Fruit fly (Drosophila melanogaster) whole organism, embryonic: ENCODE results near the gene CG3008.

Source experiments
- Ada2b ChIP-seq: fragments of 200-800 bp; sonication (Bioruptor generic); IDR thresholded peaks from 2 replicates; pipeline ENCODE4 v1.3.6; 2022; ENCODE audit warnings: missing biosample characterization, missing genetic modification characterization
- Antp ChIP-seq: fragments of 200-800 bp; sonication (Bioruptor generic); optimal IDR thresholded peaks from 3 replicates; lab custom pipeline; 2016; ENCODE audit warnings: missing biosample characterization, missing genetic modification characterization
- Awh ChIP-seq: fragments of 200-800 bp; sonication (Bioruptor generic); IDR thresholded peaks from 2 replicates; pipeline ENCODE4, ENCODE4 v1.3.6; 2022; ENCODE audit warnings: missing biosample characterization, missing genetic modification characterization
- Bgb ChIP-seq: fragments of 200-800 bp; sonication (Bioruptor generic); IDR thresholded peaks from 2 replicates; pipeline ENCODE4 v1.3.6; 2022; ENCODE audit warnings: missing biosample characterization, missing genetic modification characterization; ENCODE audit not compliant: partially characterized antibody
- Bteb2 ChIP-seq: fragments of 200-800 bp; sonication (Bioruptor generic); optimal IDR thresholded peaks from 2 replicates; lab custom pipeline; 2016; ENCODE audit warnings: missing biosample characterization, missing genetic modification characterization
- CG10147 ChIP-seq: fragments of 200-800 bp; sonication (Bioruptor generic); optimal IDR thresholded peaks from 2 replicates; lab custom pipeline; 2019; ENCODE audit warnings: missing biosample characterization, mild to moderate bottlenecking, missing genetic modification characterization, moderate library complexity
- CG11560 ChIP-seq: fragments of 200-800 bp; sonication (Bioruptor generic); IDR thresholded peaks from 3 replicates; pipeline ENCODE4 v1.3.6; 2022; ENCODE audit warnings: missing biosample characterization, missing genetic modification characterization
- CG11696 ChIP-seq: fragments of 200-800 bp; sonication (Bioruptor generic); IDR thresholded peaks from 2 replicates; pipeline ENCODE4 v1.3.6; 2022; ENCODE audit warnings: missing biosample characterization, missing genetic modification characterization
- CG12659 ChIP-seq: fragments of 200-800 bp; sonication (Bioruptor generic); optimal IDR thresholded peaks from 3 replicates; lab custom pipeline; 2017; ENCODE audit warnings: mild to moderate bottlenecking, missing biosample characterization, missing genetic modification reagents, missing genetic modification characterization
- CG12942 ChIP-seq: fragments of 200-800 bp; sonication (Bioruptor generic); optimal IDR thresholded peaks from 3 replicates; lab custom pipeline; 2016; ENCODE audit warnings: missing biosample characterization, missing genetic modification characterization
- CG17385 ChIP-seq: fragments of 200-800 bp; sonication (Bioruptor generic); optimal IDR thresholded peaks from 3 replicates; lab custom pipeline; 2018; ENCODE audit warnings: missing biosample characterization, mild to moderate bottlenecking, missing genetic modification characterization
- CG2199 ChIP-seq: fragments of 200-800 bp; sonication (Bioruptor generic); IDR thresholded peaks from 3 replicates; pipeline ENCODE4 v1.3.6; 2022; ENCODE audit warnings: missing biosample characterization, missing genetic modification characterization
- CG2678 ChIP-seq: fragments of 200-800 bp; sonication (Bioruptor generic); optimal IDR thresholded peaks from 3 replicates; lab custom pipeline; 2019; ENCODE audit warnings: missing biosample characterization, mild to moderate bottlenecking, missing genetic modification characterization, moderate library complexity
- CG2875 ChIP-seq: fragments of 200-800 bp; sonication (Bioruptor generic); optimal IDR thresholded peaks from 2 replicates; lab custom pipeline; 2017; ENCODE audit warnings: missing biosample characterization, mild to moderate bottlenecking, missing genetic modification characterization, missing genetic modification reagents
- CG3281 ChIP-seq: fragments of 200-800 bp; sonication (Bioruptor generic); optimal IDR thresholded peaks from 3 replicates; lab custom pipeline; 2017; ENCODE audit warnings: missing biosample characterization, mild to moderate bottlenecking, missing genetic modification characterization
- CG34422 ChIP-seq: fragments of 200-800 bp; sonication (Bioruptor generic); IDR thresholded peaks from 3 replicates; pipeline ENCODE4 v1.3.6; 2022; ENCODE audit warnings: missing biosample characterization, missing genetic modification characterization
- CG3726 ChIP-seq: fragments of 200-800 bp; sonication (Bioruptor generic); IDR thresholded peaks from 3 replicates; pipeline ENCODE4, ENCODE4 v1.3.6; 2022; ENCODE audit warnings: missing biosample characterization, missing genetic modification characterization
- CG4707 ChIP-seq: fragments of 200-800 bp; sonication (Bioruptor generic); optimal IDR thresholded peaks from 2 replicates; lab custom pipeline; 2018; ENCODE audit warnings: missing biosample characterization, mild to moderate bottlenecking, missing genetic modification characterization, moderate library complexity
- CG5180 ChIP-seq: fragments of 200-800 bp; sonication (Bioruptor generic); optimal IDR thresholded peaks from 3 replicates; lab custom pipeline; 2017; ENCODE audit warnings: missing biosample characterization, missing genetic modification characterization, mild to moderate bottlenecking, moderate library complexity, missing genetic modification reagents
- CG7928 ChIP-seq: fragments of 200-800 bp; sonication (Bioruptor generic); optimal IDR thresholded peaks from 2 replicates; lab custom pipeline; 2017; ENCODE audit warnings: missing biosample characterization, mild to moderate bottlenecking, missing genetic modification characterization
- CG8478 ChIP-seq: fragments of >200 bp; optimal IDR thresholded peaks from 2 replicates; lab custom pipeline; 2018
- CG9876 ChIP-seq: fragments of 200-800 bp; sonication (Bioruptor generic); optimal IDR thresholded peaks from 2 replicates; lab custom pipeline; 2016; ENCODE audit warnings: missing biosample characterization, missing genetic modification characterization
- CHES-1-like ChIP-seq: fragments of 200-800 bp; sonication (Bioruptor generic); optimal IDR thresholded peaks from 2 replicates; lab custom pipeline; 2016; ENCODE audit warnings: missing biosample characterization, missing genetic modification characterization
- H2.0 ChIP-seq: fragments of 200-800 bp; sonication (Bioruptor generic); IDR thresholded peaks from 2 replicates; pipeline ENCODE4 v1.3.6; 2022; ENCODE audit warnings: missing biosample characterization, missing genetic modification characterization
- HLH54F ChIP-seq: fragments of 200-800 bp; sonication (Bioruptor generic); optimal IDR thresholded peaks from 3 replicates; lab custom pipeline; 2016; ENCODE audit warnings: missing biosample characterization, missing genetic modification characterization
- Jarid2 ChIP-seq: fragments of 200-800 bp; sonication (Bioruptor generic); optimal IDR thresholded peaks from 3 replicates; lab custom pipeline; 2017; ENCODE audit warnings: mild to moderate bottlenecking, missing biosample characterization, missing genetic modification reagents, missing genetic modification characterization
- NFAT ChIP-seq: fragments of 200-800 bp; sonication (Bioruptor generic); IDR thresholded peaks from 2 replicates; pipeline ENCODE4 v1.3.6; 2022; ENCODE audit warnings: missing biosample characterization, missing genetic modification characterization
- Ptx1 ChIP-seq: fragments of 200-800 bp; sonication (Bioruptor generic); IDR thresholded peaks from 2 replicates; pipeline ENCODE4 v1.3.6; 2022; ENCODE audit warnings: missing biosample characterization, missing genetic modification characterization
- Six4 ChIP-seq: fragments of 200-800 bp; sonication (Bioruptor generic); optimal IDR thresholded peaks from 2 replicates; lab custom pipeline; 2016; ENCODE audit warnings: missing biosample characterization, missing genetic modification characterization
- TFAM ChIP-seq: fragments of 200-800 bp; sonication (Bioruptor generic); optimal IDR thresholded peaks from 2 replicates; lab custom pipeline; 2017; ENCODE audit warnings: missing biosample characterization, missing genetic modification characterization, inconsistent platforms
- Xrp1 ChIP-seq: fragments of 200-800 bp; sonication (Bioruptor generic); IDR thresholded peaks from 2 replicates; pipeline ENCODE4 v1.3.6; 2022; ENCODE audit warnings: missing biosample characterization, missing genetic modification characterization
- chinmo ChIP-seq: fragments of 200-800 bp; sonication (Bioruptor generic); IDR thresholded peaks from 4 replicates; pipeline ENCODE4 v1.3.6; 2022; ENCODE audit warnings: missing biosample characterization, missing genetic modification characterization; ENCODE audit not compliant: partially characterized antibody
- crc ChIP-seq: fragments of 200-800 bp; sonication (Bioruptor generic); optimal IDR thresholded peaks from 2 replicates; lab custom pipeline; 2016; ENCODE audit warnings: missing biosample characterization, missing genetic modification characterization
- crol ChIP-seq: fragments of 200-800 bp; sonication (Bioruptor generic); IDR thresholded peaks from 2 replicates; pipeline ENCODE4 v1.3.6; 2022; ENCODE audit warnings: missing biosample characterization, missing genetic modification characterization
- dati ChIP-seq: fragments of 200-800 bp; sonication (Bioruptor generic); IDR thresholded peaks from 2 replicates; pipeline ENCODE4 v1.3.6; 2022; ENCODE audit warnings: missing biosample characterization, missing genetic modification characterization
- fd3F ChIP-seq: fragments of 200-800 bp; sonication (Bioruptor generic); optimal IDR thresholded peaks from 2 replicates; lab custom pipeline; 2018; ENCODE audit warnings: missing biosample characterization, mild to moderate bottlenecking, missing genetic modification characterization, moderate library complexity
- hbn ChIP-seq: fragments of 200-800 bp; sonication (Bioruptor generic); IDR thresholded peaks from 2 replicates; pipeline ENCODE4 v1.3.6; 2022; ENCODE audit warnings: missing biosample characterization, missing genetic modification characterization; ENCODE audit not compliant: partially characterized antibody
- ind ChIP-seq: fragments of 200-800 bp; sonication (Bioruptor generic); optimal IDR thresholded peaks from 3 replicates; lab custom pipeline; 2016; ENCODE audit warnings: missing biosample characterization, missing genetic modification characterization
- jing ChIP-seq: fragments of 200-800 bp; sonication (Bioruptor generic); optimal IDR thresholded peaks from 2 replicates; lab custom pipeline; 2018; ENCODE audit warnings: missing biosample characterization, mild to moderate bottlenecking, missing genetic modification characterization
- luna ChIP-seq: fragments of 200-800 bp; sonication (Bioruptor generic); optimal IDR thresholded peaks from 2 replicates; lab custom pipeline; 2016; ENCODE audit warnings: missing biosample characterization, missing genetic modification characterization
- maf-S ChIP-seq: fragments of 200-800 bp; sonication (Bioruptor generic); optimal IDR thresholded peaks from 2 replicates; lab custom pipeline; 2016; ENCODE audit warnings: missing biosample characterization, missing genetic modification characterization
- org-1 ChIP-seq: fragments of 200-800 bp; sonication (Bioruptor generic); optimal IDR thresholded peaks from 2 replicates; lab custom pipeline; 2017; ENCODE audit warnings: missing biosample characterization, missing genetic modification characterization
- pzg ChIP-seq: fragments of 200-800 bp; sonication (Bioruptor generic); optimal IDR thresholded peaks from 3 replicates; lab custom pipeline; 2018; ENCODE audit warnings: missing biosample characterization, mild to moderate bottlenecking, missing genetic modification characterization, moderate library complexity
- sc ChIP-seq, 3 experiments: fragments of >200 bp in 2 of 3; fragments of 200-800 bp in 1 of 3; sonication (Bioruptor generic) in 1 of 3; optimal IDR thresholded peaks; 2 replicates in 2 of 3; 3 replicates in 1 of 3; lab custom pipeline; 2017; ENCODE audit warnings: mild to moderate bottlenecking in 1 of 3, missing biosample characterization in 1 of 3, missing genetic modification characterization in 1 of 3, missing genetic modification reagents in 1 of 3
- stwl ChIP-seq: fragments of 200-800 bp; sonication (Bioruptor generic); optimal IDR thresholded peaks from 3 replicates; lab custom pipeline; 2018; ENCODE audit warnings: missing biosample characterization, mild to moderate bottlenecking, missing genetic modification characterization, moderate library complexity
- ttk ChIP-seq: fragments of 200-800 bp; sonication (Bioruptor generic); IDR thresholded peaks from 2 replicates; pipeline ENCODE4 v2.1.2; 2022; ENCODE audit warnings: missing biosample characterization, missing genetic modification characterization
- zen2 ChIP-seq: fragments of 200-800 bp; sonication (Bioruptor generic); IDR thresholded peaks from 3 replicates; pipeline ENCODE4 v1.3.6; 2022; ENCODE audit warnings: missing biosample characterization, missing genetic modification characterization; ENCODE audit not compliant: partially characterized antibody
- zfh2 ChIP-seq: fragments of 200-800 bp; sonication (Bioruptor generic); optimal IDR thresholded peaks from 2 replicates; lab custom pipeline; 2016; ENCODE audit warnings: missing biosample characterization, missing genetic modification characterization

Gene CG3008

dm6 chr2L:4887382-4888219, 4.5 kb downstream of the CG3008 start (continued):
- TF ChIP-seq fd3F (peak; percentile 39), jing (GFP tag; lab: Kevin White, UChicago) (peak; percentile 40), ind (GFP tag; lab: Kevin White, UChicago) (peak; percentile 56), zfh2 (GFP tag; lab: Kevin White, UChicago) (peak; percentile 8), CG12942 (peak; percentile 17), TFAM (GFP tag; lab: Kevin White, UChicago) (no peak), HLH54F (GFP tag; lab: Kevin White, UChicago) (peak; percentile 33), Ptx1 (peak; percentile 80), hbn (no peak), NFAT (GFP tag; lab: Robert Waterston, UW) (peak; percentile 55; the same call in 1 of the 2 replicates), CG7928 (peak; percentile 17), CG5180 (GFP tag; lab: Kevin White, UChicago) (peak; percentile 10), dati (GFP tag; lab: Robert Waterston, UW) (no peak), CG4707 (no peak), CG11696 (GFP tag; lab: Robert Waterston, UW) (peak; percentile 44; the same call in 1 of the 2 replicates), CHES-1-like (no peak), org-1 (GFP tag; lab: Kevin White, UChicago) (peak; percentile 14), CG8478 (lab: Kevin White, UChicago) (no peak), CG3281 (peak; percentile 52), Xrp1 (peak; percentile 77), chinmo (GFP tag; lab: Robert Waterston, UW) (peak; percentile 58; the same call in 2 of the 4 replicates), Bteb2 (GFP tag; lab: Kevin White, UChicago) (no peak), CG11560 (tag; lab: Robert Waterston, UW) (0 out of 3 replicates have a peak, but pooled peaks have one; percentile 37), Bgb (GFP tag; lab: Robert Waterston, UW) (no peak), CG2199 (GFP tag; lab: Robert Waterston, UW) (peak; percentile 36; the same call in 1 of the 3 replicates), luna (GFP tag; lab: Kevin White, UChicago) (no peak), CG3726 (0 out of 3 replicates have a peak, but pooled peaks have one; percentile 34), zen2 (no peak), CG9876 (GFP tag; lab: Kevin White, UChicago) (no peak), ttk (GFP tag; lab: Robert Waterston, UW) (peak; percentile 57), CG34422 (GFP tag; lab: Robert Waterston, UW) (peak; percentile 59), crol (GFP tag; lab: Robert Waterston, UW) (peak; percentile 69), sc (optimal IDR thresholded peaks at IDR 0.05; lab: Kevin White, UChicago) (no peak), sc (GFP tag; optimal IDR thresholded peaks at IDR 0.05; lab: Kevin White, UChicago) (peak; percentile 23), CG17385 (GFP tag; lab: Kevin White, UChicago) (peak; percentile 11), maf-S (no peak), Ada2b (GFP tag; lab: Robert Waterston, UW) (peak; percentile 73), Awh (GFP tag; lab: Robert Waterston, UW) (peak; percentile 63), CG2875 (GFP tag; lab: Kevin White, UChicago) (peak; percentile 21), Jarid2 (GFP tag; lab: Kevin White, UChicago) (no peak), Antp (GFP tag; lab: Kevin White, UChicago) (peak; percentile 10), H2.0 (peak; percentile 64), stwl (tag; lab: Kevin White, UChicago) (peak; percentile 1), pzg (GFP tag; lab: Kevin White, UChicago) (no peak), Six4 (GFP tag; lab: Kevin White, UChicago) (no peak), crc (GFP tag; lab: Kevin White, UChicago) (no peak), CG10147 (GFP tag; lab: Kevin White, UChicago) (peak; percentile 57), CG12659 (peak; percentile 18), CG2678 (peak; percentile 68)
